Worm (Caenorhabditis elegans): ENCODE results near the gene col-154.

col-154 gene

ce11 chrV:11407251-11407650 lies 22.1 kb downstream of the col-154 start, which contains the start of gene K03B8.6:
Gene K03B8.6 (plus strand): TSS chrV:11407584.
- TF ChIP-seq gmeb-1 (tag; optimal IDR thresholded peaks at IDR 0.05) (no peak), nhr-23 (tag; optimal IDR thresholded peaks at IDR 0.05) (no peak), R02D3.7 (tag; optimal IDR thresholded peaks at IDR 0.05) (no peak)

ce11 chrV:11410902-11411561 lies 25.9 kb downstream of the col-154 start, which contains the start of the genes K03B8.8 and grl-3:
Gene K03B8.8 (minus strand): TSS chrV:11411002.
Gene grl-3 (plus strand): TSS chrV:11411511.
- no peak for TF ChIP-seq ceh-16 (tag; optimal IDR thresholded peaks at IDR 0.05)

ce11 chrV:11412125-11412524 lies 27.0 kb downstream of the col-154 start:
- TF ChIP-seq elt-3 (tag; optimal IDR thresholded peaks at IDR 0.05) (no peak), ztf-1 (GFP tag; conservative IDR thresholded peaks at IDR 0.05) (no peak), lin-39 (tag; optimal IDR thresholded peaks at IDR 0.05) (no peak), ztf-11 (tag; optimal IDR thresholded peaks at IDR 0.05) (no peak), unc-62 (GFP tag; optimal IDR thresholded peaks at IDR 0.05) (no peak), lin-13 (GFP tag; optimal IDR thresholded peaks at IDR 0.05) (no peak), sem-4 (tag; optimal IDR thresholded peaks at IDR 0.05) (no peak), zag-1 (tag; optimal IDR thresholded peaks at IDR 0.05) (no peak), mab-5 (tag; optimal IDR thresholded peaks at IDR 0.05) (no peak), ceh-16 (tag; optimal IDR thresholded peaks at IDR 0.05) (no peak), fos-1 (tag; optimal IDR thresholded peaks at IDR 0.05) (peak; percentile 61), nhr-25 (tag; optimal IDR thresholded peaks at IDR 0.05) (no peak), egl-27 (tag; optimal IDR thresholded peaks at IDR 0.05) (peak; percentile 15), alr-1 (tag; optimal IDR thresholded peaks at IDR 0.05) (no peak), nhr-77 (tag; optimal IDR thresholded peaks at IDR 0.05) (no peak), nhr-6 (tag; optimal IDR thresholded peaks at IDR 0.05) (no peak), R02D3.7 (tag; optimal IDR thresholded peaks at IDR 0.05) (no peak), skn-1 (tag; optimal IDR thresholded peaks at IDR 0.05) (no peak), ama-1 (optimal IDR thresholded peaks at IDR 0.05) (no peak), nhr-12 (tag; optimal IDR thresholded peaks at IDR 0.05) (no peak), nhr-11 (tag; optimal IDR thresholded peaks at IDR 0.05) (no peak), ceh-82 (tag; optimal IDR thresholded peaks at IDR 0.05) (no peak), nhr-10 (tag; optimal IDR thresholded peaks at IDR 0.05) (no peak), nhr-129 (tag; optimal IDR thresholded peaks at IDR 0.05) (peak; percentile 48), lsy-2 (tag; optimal IDR thresholded peaks at IDR 0.05) (no peak), nhr-237 (tag; optimal IDR thresholded peaks at IDR 0.05) (no peak), gmeb-1 (tag; optimal IDR thresholded peaks at IDR 0.05) (no peak), sma-3 (GFP tag; optimal IDR thresholded peaks at IDR 0.05) (peak; percentile 65), nhr-23 (tag; optimal IDR thresholded peaks at IDR 0.05) (no peak), mdl-1 (tag; optimal IDR thresholded peaks at IDR 0.05) (no peak), F13H6.1 (tag; optimal IDR thresholded peaks at IDR 0.05) (no peak), crh-2 (tag; optimal IDR thresholded peaks at IDR 0.05) (peak; percentile 40), dmd-4 (tag; optimal IDR thresholded peaks at IDR 0.05) (no peak), C34F6.9 (tag; optimal IDR thresholded peaks at IDR 0.05) (no peak), unc-39 (tag; optimal IDR thresholded peaks at IDR 0.05) (no peak), unc-55 (GFP tag; optimal IDR thresholded peaks at IDR 0.05) (no peak), lin-11 (tag; optimal IDR thresholded peaks at IDR 0.05) (no peak), nhr-21 (tag; optimal IDR thresholded peaks at IDR 0.05) (peak; percentile 13), peb-1 (tag; optimal IDR thresholded peaks at IDR 0.05) (no peak), mbf-1 (tag; optimal IDR thresholded peaks at IDR 0.05) (no peak), snpc-4 (tag; optimal IDR thresholded peaks at IDR 0.05) (peak; percentile 65), sma-9 (GFP tag; optimal IDR thresholded peaks at IDR 0.05) (peak; percentile 63), sma-9 (tag; optimal IDR thresholded peaks at IDR 0.05) (no peak), aly-2 (tag; optimal IDR thresholded peaks at IDR 0.05) (no peak), ZK546.5 (tag; optimal IDR thresholded peaks at IDR 0.05) (no peak), ztf-4 (tag; optimal IDR thresholded peaks at IDR 0.05) (no peak), blmp-1 (tag; optimal IDR thresholded peaks at IDR 0.05; ENCODE audit: insufficient read depth) (no peak), elt-1 (tag; optimal IDR thresholded peaks at IDR 0.05) (no peak), Y55F3AM.14 (GFP tag; optimal IDR thresholded peaks at IDR 0.05) (no peak)

All from whole organism, L2 larva.